Fruit fly (Drosophila melanogaster): ENCODE results near the gene wor.

DNA sequence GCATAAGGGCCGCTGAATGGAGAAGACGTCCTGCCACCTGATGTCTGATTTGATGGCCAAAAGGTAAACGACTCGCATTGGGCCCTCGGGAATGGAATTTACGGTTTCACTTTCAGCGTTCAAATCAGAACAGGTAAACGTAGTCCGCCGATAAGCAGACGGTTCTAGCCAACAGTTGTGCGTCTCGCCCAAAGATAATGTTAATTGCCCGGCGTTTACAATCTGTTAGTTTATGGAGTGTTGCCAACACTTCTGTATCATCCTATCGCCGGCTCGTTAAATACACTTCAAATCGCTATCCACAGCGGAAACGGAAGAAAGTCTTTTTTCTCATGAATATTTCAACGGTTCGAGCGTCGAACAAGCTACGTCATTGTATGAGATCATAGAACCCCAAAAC lies 46.2 kb upstream of the wor start:
- TF ChIP-seq CG1621 (tag; optimal IDR thresholded peaks at IDR 0.05) (no peak), Blimp-1 (GFP tag; optimal IDR thresholded peaks at IDR 0.05) (no peak)

All from whole organism, prepupa.